Worm (Caenorhabditis elegans) whole organism, early embryonic: ENCODE results near the gene T13C5.9.

Experiments used
- B0310.2 ChIP-seq: sonication (generic microtip); optimal IDR thresholded peaks from 2 replicates; lab custom pipeline; 2016; ENCODE audit warnings: mild to moderate bottlenecking, missing genetic modification characterization, missing compliant biosample characterization
- F13C5.2 ChIP-seq: sonication (generic microtip); optimal IDR thresholded peaks from 2 replicates; lab custom pipeline; 2017; ENCODE audit warnings: mild to moderate bottlenecking, missing genetic modification characterization, inconsistent platforms, missing compliant biosample characterization
- aly-1 ChIP-seq: sonication (generic microtip); optimal IDR thresholded peaks from 2 replicates; lab custom pipeline; 2016; ENCODE audit warnings: missing genetic modification characterization, missing compliant biosample characterization
- ama-1 ChIP-seq: fragments of 150-350 bp; optimal IDR thresholded peaks from 2 replicates; lab custom pipeline; 2014
- ceh-13 ChIP-seq: fragments of 200-800 bp; sonication (Bioruptor generic); optimal IDR thresholded peaks from 2 replicates; lab custom pipeline; 2018; ENCODE audit warnings: mild to moderate bottlenecking, missing genetic modification characterization, missing compliant biosample characterization
- ceh-36 ChIP-seq: sonication (generic microtip); optimal IDR thresholded peaks from 2 replicates; lab custom pipeline; 2016; ENCODE audit warnings: missing genetic modification characterization, inconsistent platforms, missing compliant biosample characterization
- ets-7 ChIP-seq: sonication (generic microtip); optimal IDR thresholded peaks from 2 replicates; lab custom pipeline; 2016; ENCODE audit warnings: missing genotype, missing genetic modification characterization, missing compliant biosample characterization
- flt-1 ChIP-seq: fragments of 200-800 bp; sonication (Bioruptor generic); IDR thresholded peaks from 2 replicates; pipeline ENCODE4 v1.3.6; 2022; ENCODE audit warnings: missing genetic modification characterization, missing compliant biosample characterization
- hmbx-1 ChIP-seq: sonication (generic microtip); optimal IDR thresholded peaks from 2 replicates; lab custom pipeline; 2016; ENCODE audit warnings: mild to moderate bottlenecking, missing genetic modification characterization, missing compliant biosample characterization
- hmg-4 ChIP-seq: fragments of 200-800 bp; sonication (Bioruptor generic); optimal IDR thresholded peaks from 2 replicates; lab custom pipeline; 2018; ENCODE audit warnings: mild to moderate bottlenecking, missing genetic modification characterization, missing compliant biosample characterization
- hnd-1 ChIP-seq: sonication (generic microtip); optimal IDR thresholded peaks from 2 replicates; lab custom pipeline; 2016; ENCODE audit warnings: missing genetic modification characterization, missing compliant biosample characterization
- pes-1 ChIP-seq: fragments of 200-800 bp; sonication (Bioruptor generic); IDR thresholded peaks from 2 replicates; pipeline ENCODE4 v1.3.6; 2022; ENCODE audit warnings: missing genetic modification reagents, missing genetic modification characterization, missing compliant biosample characterization
- scrt-1 ChIP-seq: fragments of 200-800 bp; sonication (Bioruptor generic); IDR thresholded peaks from 2 replicates; pipeline ENCODE4 v1.3.6; 2022; ENCODE audit warnings: missing genetic modification characterization, missing compliant biosample characterization
- sea-1 ChIP-seq: fragments of 200-800 bp; sonication (Bioruptor generic); conservative IDR thresholded peaks from 2 replicates; pipeline ENCODE4 v1.3.6; 2022; ENCODE audit warnings: missing genetic modification characterization, missing compliant biosample characterization
- tbx-11 ChIP-seq: fragments of 200-800 bp; sonication (Bioruptor generic); IDR thresholded peaks from 2 replicates; pipeline ENCODE4 v1.3.6; 2022; ENCODE audit warnings: missing genetic modification characterization, missing compliant biosample characterization
- tbx-37 ChIP-seq: fragments of 200-800 bp; sonication (Bioruptor generic); conservative IDR thresholded peaks from 2 replicates; pipeline ENCODE4 v1.3.6; 2022; ENCODE audit warnings: missing genetic modification reagents, missing genetic modification characterization, missing compliant biosample characterization
- tra-4 ChIP-seq: sonication (generic microtip); optimal IDR thresholded peaks from 2 replicates; lab custom pipeline; 2017; ENCODE audit warnings: missing genetic modification characterization, missing compliant biosample characterization

The T13C5.9 gene

ce11 chrX:6204696-6205232 lies 14.7 kb downstream of the T13C5.9 start, which contains the start of gene bca-1:
Gene bca-1, minus strand, starts transcription at chrX:6204746.
- no peak for TF ChIP-seq scrt-1 (GFP tag; lab: Robert Waterston, UW)

ce11 chrX:6205325-6205724 lies 15.3 kb downstream of the T13C5.9 start:
- no peak for TF ChIP-seq pes-1 (GFP tag; lab: Robert Waterston, UW)
- no peak for TF ChIP-seq ets-7
- no peak for TF ChIP-seq tra-4 (tag; lab: Kevin White, UChicago)
- TF ChIP-seq sea-1 (GFP tag; lab: Robert Waterston, UW): no peak
- no peak for TF ChIP-seq F13C5.2 (tag; lab: Kevin White, UChicago)
- TF ChIP-seq flt-1 (GFP tag; lab: Robert Waterston, UW): no peak
- no peak for TF ChIP-seq B0310.2 (tag; lab: Kevin White, UChicago)
- no peak for TF ChIP-seq ama-1 (lab: Kevin White, UChicago)
- TF ChIP-seq hmbx-1 (tag; lab: Kevin White, UChicago): no peak
- no peak for TF ChIP-seq ceh-36 (tag; lab: Kevin White, UChicago)
- no peak for TF ChIP-seq tbx-37 (GFP tag; lab: Robert Waterston, UW)
- TF ChIP-seq ceh-13 (GFP tag; lab: Kevin White, UChicago): no peak
- no peak for TF ChIP-seq hmg-4
- no peak for TF ChIP-seq aly-1 (tag; lab: Kevin White, UChicago)

ce11 chrX:6206305-6206704 lies 16.2 kb downstream of the T13C5.9 start, which contains the start of gene mtp-18:
Gene mtp-18, minus strand, starts transcription at chrX:6206405.
- TF ChIP-seq ceh-36 (tag; lab: Kevin White, UChicago): no peak
- TF ChIP-seq tbx-37 (GFP tag; lab: Robert Waterston, UW): no peak
- TF ChIP-seq ets-7: no peak
- TF ChIP-seq hmbx-1 (tag; lab: Kevin White, UChicago): no peak

- TF ChIP-seq B0310.2 (tag; lab: Kevin White, UChicago) (peak; percentile 96), sea-1 (GFP tag; lab: Robert Waterston, UW) (peak; percentile 98), hmbx-1 (tag; lab: Kevin White, UChicago) (peak; percentile 85), F13C5.2 (tag; lab: Kevin White, UChicago) (peak; percentile 99), tra-4 (tag; lab: Kevin White, UChicago) (peak; percentile 95), tbx-11 (peak; percentile 97), tbx-37 (GFP tag; lab: Robert Waterston, UW) (peak; percentile 98), scrt-1 (GFP tag; lab: Robert Waterston, UW) (peak; percentile 94), flt-1 (GFP tag; lab: Robert Waterston, UW) (peak; percentile 95), hnd-1 (tag; lab: Kevin White, UChicago) (peak; percentile 95), ama-1 (lab: Kevin White, UChicago) (peak; percentile 58), hmg-4 (peak; percentile 100), pes-1 (GFP tag; lab: Robert Waterston, UW) (peak; percentile 98), ceh-36 (tag; lab: Kevin White, UChicago) (peak; percentile 93), ceh-13 (GFP tag; lab: Kevin White, UChicago) (peak; percentile 93), ets-7 (peak; percentile 96), aly-1 (tag; lab: Kevin White, UChicago) (peak; percentile 98)
Measured at ce11 chrX:6207687-6208088, 17.6 kb downstream of the T13C5.9 start, which contains the start of gene T13C5.6. Gene T13C5.6, minus strand, starts transcription at chrX:6207687.

- no peak for TF ChIP-seq flt-1 (GFP tag; lab: Robert Waterston, UW)
- TF ChIP-seq hmbx-1 (tag; lab: Kevin White, UChicago): no peak
- no peak for TF ChIP-seq ama-1 (lab: Kevin White, UChicago)
- TF ChIP-seq scrt-1 (GFP tag; lab: Robert Waterston, UW): no peak
- no peak for TF ChIP-seq ceh-13 (GFP tag; lab: Kevin White, UChicago)
- TF ChIP-seq B0310.2 (tag; lab: Kevin White, UChicago): no peak
- TF ChIP-seq ceh-36 (tag; lab: Kevin White, UChicago): no peak
Measured at ce11 chrX:6208463-6208862, 18.4 kb downstream of the T13C5.9 start, which contains the start of gene C14F11.7. Gene C14F11.7, minus strand, starts transcription at chrX:6208563.

- TF ChIP-seq F13C5.2 (tag; lab: Kevin White, UChicago) (no peak), ceh-13 (GFP tag; lab: Kevin White, UChicago) (no peak), ets-7 (no peak)
Measured at ce11 chrX:6211322-6211820, 21.3 kb downstream of the T13C5.9 start.

ce11 chrX:6216551-6216950 lies 26.5 kb downstream of the T13C5.9 start, which contains the start of gene lrch-1:
Gene lrch-1, minus strand, starts transcription at chrX:6216651.
- TF ChIP-seq ceh-36 (tag; lab: Kevin White, UChicago) (no peak), hmbx-1 (tag; lab: Kevin White, UChicago) (no peak), scrt-1 (GFP tag; lab: Robert Waterston, UW) (no peak), B0310.2 (tag; lab: Kevin White, UChicago) (no peak), tbx-37 (GFP tag; lab: Robert Waterston, UW) (no peak), ets-7 (no peak), tbx-11 (no peak), tra-4 (tag; lab: Kevin White, UChicago) (no peak), flt-1 (GFP tag; lab: Robert Waterston, UW) (no peak), F13C5.2 (tag; lab: Kevin White, UChicago) (no peak), hnd-1 (tag; lab: Kevin White, UChicago) (no peak), pes-1 (GFP tag; lab: Robert Waterston, UW) (no peak), hmg-4 (no peak), ceh-13 (GFP tag; lab: Kevin White, UChicago) (no peak), aly-1 (tag; lab: Kevin White, UChicago) (no peak), ama-1 (lab: Kevin White, UChicago) (no peak), sea-1 (GFP tag; lab: Robert Waterston, UW) (no peak)
